Fruit fly (Drosophila melanogaster) S2 (cell line): ENCODE results near the gene CG4194.
A peak's percentile ranks its signal among the peaks of the same experiment; 100 is the strongest.

Experiments
- CG8478 ChIP-seq: fragments of >200 bp; optimal IDR thresholded peaks from 2 replicates; lab custom pipeline; 2018
- CTCF ChIP-seq, 2 experiments: fragments of >200 bp; optimal IDR thresholded peaks; 2 replicates each; lab custom pipeline; 2018

CG4194 gene

DNA sequence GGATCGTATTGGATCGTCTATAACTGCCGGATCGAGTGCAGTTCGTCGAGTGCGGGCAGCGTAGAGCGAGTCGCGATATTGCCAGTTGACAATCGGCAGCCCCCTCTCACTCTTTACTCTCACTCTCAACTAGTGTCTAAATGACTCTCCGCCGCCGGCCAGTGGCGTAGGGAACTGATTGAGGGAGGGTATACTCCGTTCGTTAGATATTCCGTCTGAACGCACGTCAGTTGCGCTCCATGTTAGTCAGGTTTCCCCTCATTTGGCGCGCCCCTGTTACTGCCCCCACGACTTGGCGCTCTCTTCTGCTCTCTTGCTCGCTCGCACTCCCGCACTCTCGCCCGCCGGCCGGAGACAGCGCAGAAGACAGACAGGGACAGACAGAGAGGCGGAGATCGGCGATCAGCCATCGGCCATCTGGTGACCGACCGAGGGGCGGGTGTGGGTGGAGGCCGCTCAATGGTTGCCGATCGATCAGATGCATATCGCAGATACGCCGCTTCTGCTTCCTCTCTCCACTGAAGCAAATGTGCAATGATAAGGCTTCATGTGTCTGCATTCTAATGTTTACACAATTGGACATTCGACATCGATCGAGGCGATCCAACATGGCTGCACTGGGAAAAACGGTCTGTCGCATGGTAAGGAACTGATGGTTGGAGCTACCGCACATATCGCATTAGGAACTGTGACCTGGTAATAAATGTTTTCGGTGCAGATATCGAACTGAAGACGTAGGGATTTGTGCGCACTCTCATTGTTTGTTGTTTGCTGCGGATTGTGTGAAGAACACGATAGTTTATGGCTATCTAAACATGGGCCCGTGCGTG, 18.1 kb upstream of the CG4194 start, which contains the start of gene moody:
Gene moody (minus strand): TSS at position 51 of the 830 bp plus-strand sequence.
- TF ChIP-seq CTCF (optimal IDR thresholded peaks at IDR 0.05; lab: Kevin White, UChicago): no peak
- TF ChIP-seq CG8478 (lab: Kevin White, UChicago): no peak

DNA sequence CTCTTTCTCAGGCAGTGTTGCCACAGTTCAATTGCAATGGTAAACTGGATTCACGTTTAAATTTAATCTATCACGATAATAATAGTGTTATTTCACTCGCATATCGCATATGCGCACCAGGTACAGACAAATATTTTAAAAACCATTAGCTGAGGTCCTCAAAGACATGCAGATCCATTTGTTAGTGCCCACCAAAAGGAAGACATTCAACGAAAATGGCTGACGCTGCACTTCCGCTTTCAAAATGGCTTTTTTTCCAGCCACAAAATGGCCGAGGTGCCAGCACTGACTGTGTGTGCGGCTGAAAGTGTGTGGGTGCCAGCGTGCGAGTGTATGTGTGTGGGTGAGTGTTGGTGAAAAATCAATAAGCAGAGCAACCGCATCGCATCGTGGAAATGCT, 7.3 kb upstream of the CG4194 start:
- TF ChIP-seq CTCF (optimal IDR thresholded peaks at IDR 0.05; lab: Kevin White, UChicago): no peak
- no peak for TF ChIP-seq CG8478 (lab: Kevin White, UChicago)

DNA sequence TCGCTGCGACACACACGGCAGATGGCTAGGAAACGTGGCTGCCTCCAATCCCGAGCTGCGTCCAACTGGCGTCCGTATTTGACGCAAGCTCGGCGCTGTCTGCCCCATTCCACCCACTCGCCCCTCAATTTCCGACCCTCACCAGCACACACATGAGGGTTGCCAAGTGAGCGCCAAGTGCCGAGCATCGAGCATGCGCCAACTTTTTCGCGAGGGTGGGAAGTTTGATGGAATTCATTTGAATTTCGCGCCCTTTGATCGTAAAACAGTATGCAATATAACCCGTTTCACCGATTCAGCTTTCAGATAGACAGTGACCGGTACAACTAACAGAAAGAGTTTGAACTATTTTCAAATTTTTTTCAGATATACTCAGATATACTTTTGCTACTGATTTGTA, 6.5 kb upstream of the CG4194 start, which contains the start of gene Sik2:
Gene Sik2 (minus strand): TSS at position 67 of the 400 bp plus-strand sequence.
- TF ChIP-seq CTCF (optimal IDR thresholded peaks at IDR 0.05; lab: Kevin White, UChicago) (no peak), CG8478 (lab: Kevin White, UChicago) (no peak)

DNA sequence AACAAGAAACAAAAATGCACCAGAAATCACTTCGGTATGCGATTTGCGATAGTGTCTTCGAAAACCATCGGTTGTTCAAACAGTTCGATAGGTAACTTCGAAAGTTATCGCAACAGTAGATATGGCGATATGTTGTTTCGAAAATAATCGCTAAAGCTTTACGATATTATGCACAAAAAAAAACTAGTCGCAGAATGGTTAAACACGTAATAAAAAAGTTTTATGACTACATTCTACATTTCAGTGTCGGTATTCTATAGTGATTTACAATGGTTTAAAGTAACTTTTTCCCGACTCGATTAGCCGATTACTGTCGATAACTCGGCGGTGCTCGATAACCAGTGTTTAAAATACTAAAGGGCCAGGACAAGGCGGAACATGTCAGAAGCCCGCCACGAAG, 3.3 kb upstream of the CG4194 start, which contains the start of gene CG4281:
Gene CG4281 (minus strand): TSS at position 70 of the 400 bp plus-strand sequence.
- TF ChIP-seq CG8478 (lab: Kevin White, UChicago): no peak
- TF ChIP-seq CTCF (optimal IDR thresholded peaks at IDR 0.05; lab: Kevin White, UChicago): no peak

DNA sequence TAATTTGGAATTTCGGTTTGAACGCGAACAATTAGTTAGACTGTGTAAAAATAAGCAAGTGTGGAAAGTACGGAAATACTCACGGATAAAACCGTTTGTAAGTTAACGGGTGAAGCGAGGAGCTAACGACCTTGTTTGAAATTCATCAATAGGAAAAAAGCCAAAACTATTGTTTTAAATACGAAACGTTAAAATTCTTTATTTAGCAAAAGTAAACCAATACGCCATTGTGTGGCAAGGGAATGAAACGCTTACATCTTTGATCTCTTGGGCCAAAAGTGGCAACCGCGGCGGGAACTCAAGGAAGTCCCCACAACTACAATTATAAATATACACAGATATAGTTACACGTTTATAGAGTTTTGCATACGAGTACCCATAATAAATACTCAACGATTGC, 2.1 kb upstream of the CG4194 start, which contains the start of gene CG14054:
Gene CG14054 (minus strand): TSS at position 101 of the 400 bp plus-strand sequence.
- TF ChIP-seq CTCF (optimal IDR thresholded peaks at IDR 0.05; lab: Kevin White, UChicago): no peak
- no peak for TF ChIP-seq CG8478 (lab: Kevin White, UChicago)

DNA sequence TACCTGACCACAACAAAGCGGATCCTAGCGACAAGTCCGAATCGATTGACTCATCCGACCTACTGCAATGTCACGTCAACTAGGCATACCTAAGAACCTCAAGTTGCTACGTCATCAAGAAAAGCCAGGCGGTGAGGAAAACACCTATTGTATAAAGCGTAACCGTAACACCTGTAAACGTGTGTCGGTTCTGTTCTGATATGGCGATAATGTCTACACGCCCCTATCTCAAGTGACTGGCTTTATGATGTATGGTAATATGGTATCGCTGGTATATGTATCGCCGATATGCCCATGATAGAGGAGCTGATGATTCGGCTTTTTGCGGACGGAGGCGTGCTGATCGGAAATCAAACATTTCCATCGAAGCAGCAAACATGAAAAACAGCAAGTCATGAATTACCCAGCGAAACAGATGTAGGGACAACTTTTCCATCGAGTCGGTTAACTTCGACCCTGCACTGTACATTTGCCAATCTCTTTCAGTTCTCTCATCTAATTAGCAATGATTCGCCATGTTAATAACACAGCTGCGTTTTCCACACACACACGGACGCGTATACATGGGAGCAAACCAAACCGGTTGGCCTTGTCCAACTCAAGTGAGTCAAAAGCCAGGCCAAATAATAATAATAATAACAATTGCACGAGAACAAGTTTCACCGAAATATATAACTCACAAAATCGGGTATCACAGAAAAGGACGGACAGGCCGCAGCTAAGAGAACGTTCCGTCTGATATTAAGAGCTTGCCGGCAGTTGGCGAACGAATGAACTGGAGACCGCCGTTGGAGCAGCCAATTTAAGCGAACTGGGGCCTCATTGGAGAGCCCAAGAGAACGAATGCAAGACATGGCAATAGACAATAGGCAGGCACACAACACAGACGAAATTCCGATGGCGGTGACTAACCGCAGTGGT, 1.7 kb downstream of the CG4194 start:
- TF ChIP-seq CTCF (optimal IDR thresholded peaks at IDR 0.05; lab: Kevin White, UChicago): no peak
- TF ChIP-seq CG8478 (lab: Kevin White, UChicago): no peak

DNA sequence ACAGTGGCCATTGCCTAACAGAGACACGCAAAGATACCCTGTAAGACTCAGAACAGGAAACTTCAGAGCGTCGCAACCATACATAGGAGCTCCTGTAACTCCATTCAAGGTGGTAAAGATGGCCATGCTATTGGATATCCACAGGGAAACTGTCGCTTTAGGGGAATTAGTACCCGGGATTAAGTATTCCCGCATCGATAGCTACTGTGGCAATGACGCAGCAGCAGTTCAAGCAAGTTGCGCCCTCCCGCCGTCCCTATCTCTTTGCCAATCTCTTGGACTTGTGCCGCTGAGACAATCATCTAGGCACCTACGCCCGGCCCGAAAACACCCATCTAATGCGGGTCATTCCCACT, 2.3 kb downstream of the CG4194 start:
- no peak for TF ChIP-seq CG8478 (lab: Kevin White, UChicago)
- TF ChIP-seq CTCF (optimal IDR thresholded peaks at IDR 0.05; lab: Kevin White, UChicago): no peak

DNA sequence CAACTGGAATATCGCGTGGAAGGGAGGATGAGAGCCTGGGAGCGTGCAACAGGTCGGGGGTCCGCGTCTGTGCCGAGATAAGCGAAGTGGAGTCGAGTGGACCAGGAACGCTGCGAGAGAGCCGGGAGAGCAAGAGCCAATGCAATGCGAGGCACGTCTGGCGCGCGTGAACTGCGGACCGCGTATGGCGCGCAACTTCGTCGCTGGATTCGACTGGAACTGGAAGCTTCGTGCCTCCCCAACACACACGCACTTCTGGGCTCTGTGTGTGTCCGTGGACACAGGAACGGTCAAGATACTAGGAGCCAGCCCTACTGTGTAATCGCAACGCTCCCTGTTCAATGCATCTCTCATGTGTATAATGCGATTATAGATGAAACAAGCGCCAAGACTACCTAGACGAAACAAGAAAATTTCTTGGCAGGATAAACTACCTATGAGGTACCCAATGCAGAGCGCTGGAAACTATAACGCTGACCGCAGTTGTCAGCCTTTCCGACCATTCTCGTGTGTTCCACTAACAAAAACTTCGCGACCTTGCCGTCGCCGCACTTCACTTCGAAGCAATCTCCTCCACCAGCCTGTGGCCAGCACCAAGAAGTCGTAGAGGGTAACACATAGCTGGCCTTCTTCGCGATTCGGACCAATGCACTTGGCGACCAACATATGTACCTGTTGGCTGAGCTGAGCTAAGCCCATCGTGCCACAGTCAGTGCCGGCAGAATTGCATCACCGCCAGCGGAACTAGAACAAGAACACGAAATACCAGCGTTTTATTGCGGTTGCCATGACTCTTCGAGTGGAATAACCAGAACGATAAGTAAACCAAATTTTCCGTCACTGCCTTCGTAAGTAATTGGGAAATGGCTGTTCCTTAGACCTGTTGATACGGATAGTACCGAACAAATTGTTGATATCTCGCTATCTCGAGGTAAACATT, 3.8 kb downstream of the CG4194 start, which contains the start of gene Rtca:
Gene Rtca (plus strand): TSS at position 536 of the 940 bp plus-strand sequence.
- no peak for TF ChIP-seq CTCF (optimal IDR thresholded peaks at IDR 0.05; lab: Kevin White, UChicago)
- no peak for TF ChIP-seq CG8478 (lab: Kevin White, UChicago)

DNA sequence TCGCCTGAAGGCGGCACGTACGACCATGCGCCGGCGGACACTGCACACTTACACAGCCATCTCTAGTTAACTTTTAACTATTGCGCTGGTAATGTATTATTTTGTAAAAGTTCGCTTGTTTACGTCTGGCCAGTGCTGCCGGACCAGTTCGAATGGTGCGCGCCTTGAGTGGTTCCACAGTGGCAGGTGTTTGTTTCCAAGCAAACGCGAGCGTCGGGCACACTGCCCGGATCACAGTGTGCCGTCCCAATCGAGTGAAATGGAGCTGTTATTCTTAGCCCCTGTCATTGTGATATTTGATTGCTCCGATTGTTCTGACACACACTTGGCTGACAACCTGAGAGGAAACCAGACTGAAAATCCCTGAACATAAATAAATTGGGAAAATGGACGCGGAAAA, 4.9 kb downstream of the CG4194 start, which contains the start of gene CG4199:
Gene CG4199 (minus strand): TSS at position 159 of the 400 bp plus-strand sequence.
- no peak for TF ChIP-seq CG8478 (lab: Kevin White, UChicago)
- TF ChIP-seq CTCF (optimal IDR thresholded peaks at IDR 0.05; lab: Kevin White, UChicago): no peak

DNA sequence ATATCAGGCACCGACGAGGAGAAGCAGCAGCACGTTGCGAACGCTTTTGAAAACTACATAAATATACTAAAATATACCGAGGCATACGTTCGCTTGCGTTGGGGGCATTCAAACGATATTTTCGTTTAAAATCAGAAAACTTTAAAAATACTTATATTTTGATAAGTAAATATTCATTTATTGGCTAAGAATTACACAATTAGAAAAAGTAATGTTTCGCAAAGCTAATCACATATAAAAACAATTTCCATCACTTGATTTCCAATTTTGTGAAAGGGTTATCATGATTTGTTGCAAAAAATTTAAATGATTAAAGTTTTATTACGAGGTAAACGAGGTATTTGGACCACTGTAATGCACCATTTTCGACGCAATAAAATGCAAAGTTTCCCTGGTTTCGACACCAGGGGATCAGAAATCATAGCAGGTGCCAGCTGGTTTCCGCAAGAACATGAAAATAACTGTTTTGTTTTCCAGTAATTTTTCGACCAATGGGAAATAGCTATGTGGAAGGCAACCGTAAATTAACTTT, 7.5 kb downstream of the CG4194 start, which contains the start of gene CG4045:
Gene CG4045 (minus strand): TSS at position 55 of the 532 bp plus-strand sequence.
- no peak for TF ChIP-seq CTCF (optimal IDR thresholded peaks at IDR 0.05; lab: Kevin White, UChicago)

DNA sequence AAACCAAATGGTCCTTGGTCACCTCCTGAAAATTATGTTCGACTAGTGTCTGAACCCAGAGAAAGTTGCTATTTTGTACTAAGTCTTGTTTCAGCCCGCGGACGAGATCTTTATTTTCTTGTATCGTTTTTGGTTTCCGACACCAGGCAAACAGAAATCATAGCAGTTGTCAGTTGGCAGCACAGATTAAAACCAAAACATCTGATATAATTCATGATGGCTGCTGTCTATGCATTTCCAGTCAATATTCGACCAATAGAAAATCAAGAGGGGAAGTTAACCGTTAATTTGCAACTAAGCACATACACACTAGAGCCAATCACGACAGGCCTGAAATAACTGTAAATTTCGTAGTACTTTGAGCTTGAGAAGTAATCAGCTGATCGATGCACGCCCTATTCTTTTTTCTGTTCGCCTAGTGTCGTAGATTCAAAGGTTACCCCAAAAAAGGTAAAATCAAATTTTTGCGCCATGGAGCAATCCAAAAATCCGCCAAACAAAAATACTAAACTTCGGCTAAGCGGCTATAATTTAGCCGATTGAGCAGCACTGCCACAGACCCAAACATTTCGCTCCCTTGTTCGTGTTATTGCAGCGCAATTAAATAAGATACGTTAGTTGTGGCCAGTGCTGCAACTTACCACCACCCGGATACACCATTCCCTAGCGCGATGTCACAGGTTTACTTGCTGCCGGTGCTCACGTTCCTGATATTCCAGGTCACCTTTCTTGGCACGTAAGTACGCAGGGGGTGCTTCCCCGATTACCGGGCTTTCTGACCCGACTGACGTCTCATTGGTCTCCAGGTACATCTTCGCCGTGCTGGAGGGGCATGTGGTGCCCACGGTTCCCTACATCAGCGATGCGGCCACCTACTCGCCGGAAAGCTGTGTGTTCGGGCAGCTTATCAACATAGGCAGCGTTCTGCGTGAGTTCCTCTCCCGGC, 8.3 kb downstream of the CG4194 start, which contains the start of gene CG4025:
Gene CG4025 (plus strand): TSS at position 555 of the 946 bp plus-strand sequence.
- TF ChIP-seq CTCF (optimal IDR thresholded peaks at IDR 0.05; lab: Kevin White, UChicago) (no peak), CG8478 (lab: Kevin White, UChicago) (no peak)

DNA sequence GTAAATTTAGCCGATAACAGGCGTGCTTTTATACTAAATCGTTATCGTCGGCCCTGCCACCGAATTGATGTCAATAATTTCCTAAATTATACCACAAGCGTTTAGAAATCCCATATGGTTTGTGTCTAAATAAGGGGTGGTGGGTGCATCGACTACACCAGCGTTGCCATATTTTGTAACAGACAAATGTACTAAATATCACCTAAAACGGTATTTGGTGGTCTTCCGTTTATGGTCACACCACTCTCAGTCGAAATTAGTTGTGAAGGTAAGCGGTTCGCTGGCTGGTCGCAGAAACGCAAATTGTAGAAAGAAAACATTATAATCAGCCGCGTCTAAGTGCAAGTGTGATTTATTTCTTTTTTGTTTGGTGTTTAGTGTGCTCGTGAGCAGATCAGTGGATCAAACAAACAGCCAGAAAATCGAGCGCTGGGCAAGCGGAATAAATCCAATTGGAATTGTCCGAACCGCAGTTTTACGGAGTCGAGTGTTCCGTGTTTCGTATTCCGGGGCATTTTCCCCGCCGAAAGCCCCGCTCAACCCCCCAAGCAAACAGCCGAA, 12.1 kb downstream of the CG4194 start, which contains the start of the genes CG16903 and Unc-76:
Gene CG16903 (minus strand): TSS at position 39 of the 561 bp plus-strand sequence.
Gene Unc-76 (plus strand): TSS at position 244 of the 561 bp plus-strand sequence.
- TF ChIP-seq CG8478 (lab: Kevin White, UChicago): no peak
- peak; percentile 57 to 65 for TF ChIP-seq CTCF (optimal IDR thresholded peaks at IDR 0.05; lab: Kevin White, UChicago)
